Fruit fly (Drosophila melanogaster) S2 (cell line): ENCODE measurements around the gene indra.

Experiments used
- CG8478 ChIP-seq: fragments of >200 bp; optimal IDR thresholded peaks from 2 replicates; lab custom pipeline; 2018
- CTCF ChIP-seq, 2 experiments: fragments of >200 bp; optimal IDR thresholded peaks; 2 replicates each; lab custom pipeline; 2018

DNA sequence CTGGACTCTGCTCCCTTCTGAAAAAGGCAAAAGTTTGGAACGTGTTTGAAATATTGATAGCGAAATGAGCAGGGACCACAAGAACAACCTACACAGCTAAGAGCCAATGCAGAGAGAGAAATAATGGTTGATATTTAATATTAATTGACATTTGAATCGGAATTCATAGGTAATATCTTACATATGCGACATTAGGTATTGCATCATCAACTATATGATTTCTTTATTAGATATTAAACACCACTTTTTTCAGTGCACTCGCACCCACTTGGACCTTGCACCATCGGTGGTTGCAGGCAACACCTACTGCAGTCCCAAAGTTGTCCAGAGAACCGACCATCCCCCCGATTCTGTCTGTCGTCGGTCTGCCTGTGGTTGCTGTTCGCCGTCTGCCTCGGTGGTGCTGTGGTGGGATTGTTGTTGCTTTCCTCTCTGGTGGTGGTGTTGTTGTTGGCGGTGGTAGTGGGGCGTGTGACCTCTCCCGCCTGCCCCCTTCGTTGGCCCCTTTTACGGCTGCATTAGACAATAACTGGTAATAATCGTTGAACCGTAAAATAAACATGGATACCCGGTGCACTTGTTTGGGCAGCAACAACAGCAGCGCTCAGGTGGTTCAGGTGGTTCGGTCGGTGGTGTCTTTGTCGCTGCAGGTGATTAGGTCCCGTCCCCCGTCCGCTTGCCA is 36.8 kb upstream of the indra start:
- TF ChIP-seq CTCF (optimal IDR thresholded peaks at IDR 0.05; lab: Kevin White, UChicago) (no peak), CG8478 (lab: Kevin White, UChicago) (no peak)
